Fruit fly (Drosophila melanogaster) whole organism, pupa: ENCODE data around the gene geko.

Experiments
- CG10348 ChIP-seq: fragments of 200-800 bp; sonication (Bioruptor generic); IDR thresholded peaks from 2 replicates; pipeline ENCODE4 v1.3.6; 2022; ENCODE audit warnings: missing biosample characterization, missing genetic modification characterization
- CG12605 ChIP-seq: fragments of 200-800 bp; sonication (Bioruptor generic); IDR thresholded peaks from 2 replicates; pipeline ENCODE4 v1.3.6; 2022; ENCODE audit warnings: missing biosample characterization, missing genetic modification characterization
- CG13204 ChIP-seq: fragments of 200-800 bp; sonication (Bioruptor generic); optimal IDR thresholded peaks from 2 replicates; lab custom pipeline; 2018; ENCODE audit warnings: missing biosample characterization, mild to moderate bottlenecking, missing genetic modification characterization, moderate library complexity
- CG14655 ChIP-seq: fragments of 200-800 bp; sonication (Bioruptor generic); optimal IDR thresholded peaks from 3 replicates; lab custom pipeline; 2017; ENCODE audit warnings: mild to moderate bottlenecking, missing biosample characterization, missing genetic modification reagents, missing genetic modification characterization
- CG15710 ChIP-seq: fragments of 200-800 bp; sonication (Bioruptor generic); optimal IDR thresholded peaks from 2 replicates; lab custom pipeline; 2018; ENCODE audit warnings: missing biosample characterization, mild to moderate bottlenecking, missing genetic modification characterization, moderate library complexity
- CG17806 ChIP-seq: fragments of 200-800 bp; sonication (Bioruptor generic); optimal IDR thresholded peaks from 2 replicates; lab custom pipeline; 2018; ENCODE audit warnings: missing biosample characterization, mild to moderate bottlenecking, missing genetic modification characterization, moderate library complexity
- CG32121 ChIP-seq: fragments of 200-800 bp; sonication (Bioruptor generic); IDR thresholded peaks from 2 replicates; pipeline ENCODE4 v1.3.6; 2022; ENCODE audit warnings: missing biosample characterization, missing genetic modification characterization
- CG34367 ChIP-seq: fragments of 200-800 bp; sonication (Bioruptor generic); optimal IDR thresholded peaks from 2 replicates; lab custom pipeline; 2018; ENCODE audit warnings: missing biosample characterization, mild to moderate bottlenecking, missing genetic modification characterization
- CG4496 ChIP-seq: fragments of 200-800 bp; sonication (Bioruptor generic); IDR thresholded peaks from 3 replicates; pipeline ENCODE4 v1.3.6; 2022; ENCODE audit warnings: missing biosample characterization, missing genetic modification characterization
- CG8159 ChIP-seq: fragments of 200-800 bp; sonication (Bioruptor generic); optimal IDR thresholded peaks from 3 replicates; lab custom pipeline; 2018; ENCODE audit warnings: missing biosample characterization, mild to moderate bottlenecking, missing genetic modification characterization, moderate library complexity
- CG8301 ChIP-seq: fragments of 200-800 bp; sonication (Bioruptor generic); optimal IDR thresholded peaks from 2 replicates; lab custom pipeline; 2018; ENCODE audit warnings: missing biosample characterization, mild to moderate bottlenecking, missing genetic modification characterization
- CG9948 ChIP-seq: fragments of 200-800 bp; sonication (Bioruptor generic); optimal IDR thresholded peaks from 2 replicates; lab custom pipeline; 2018; ENCODE audit warnings: missing biosample characterization, mild to moderate bottlenecking, missing genetic modification characterization, moderate library complexity
- EcR ChIP-seq: fragments of 200-800 bp; sonication (Bioruptor generic); optimal IDR thresholded peaks from 3 replicates; lab custom pipeline; 2019; ENCODE audit warnings: missing biosample characterization, missing genetic modification characterization, mild to moderate bottlenecking, moderate library complexity, missing genetic modification reagents
- Ets98B ChIP-seq: fragments of 200-800 bp; sonication (Bioruptor generic); IDR thresholded peaks from 2 replicates; pipeline ENCODE4 v1.3.6; 2022; ENCODE audit warnings: missing biosample characterization, missing genetic modification characterization
- Pif1A ChIP-seq: fragments of 200-800 bp; sonication (Bioruptor generic); optimal IDR thresholded peaks from 3 replicates; lab custom pipeline; 2016; ENCODE audit warnings: missing biosample characterization, missing genetic modification characterization
- Pif1B ChIP-seq: fragments of 200-800 bp; sonication (Bioruptor generic); optimal IDR thresholded peaks from 3 replicates; lab custom pipeline; 2016; ENCODE audit warnings: missing biosample characterization, missing genetic modification characterization
- Snoo ChIP-seq: fragments of 200-800 bp; sonication (Bioruptor generic); optimal IDR thresholded peaks from 3 replicates; lab custom pipeline; 2017; ENCODE audit warnings: missing biosample characterization, mild to moderate bottlenecking, missing genetic modification characterization, inconsistent platforms
- fd96Ca ChIP-seq: fragments of 200-800 bp; sonication (Bioruptor generic); IDR thresholded peaks from 3 replicates; pipeline ENCODE4 v1.3.6; 2022; ENCODE audit warnings: missing biosample characterization, missing genetic modification characterization
- gl ChIP-seq: fragments of 200-800 bp; sonication (Bioruptor generic); optimal IDR thresholded peaks from 2 replicates; lab custom pipeline; 2018; ENCODE audit warnings: missing biosample characterization, mild to moderate bottlenecking, missing genetic modification characterization
- rn ChIP-seq: fragments of 200-800 bp; sonication (Bioruptor generic); IDR thresholded peaks from 2 replicates; pipeline ENCODE4 v1.3.6; 2022; ENCODE audit warnings: missing biosample characterization, missing genetic modification characterization

geko gene

dm6 chr3L:18121889-18122288, 17.3 kb upstream of the geko start, which contains the start of gene CG42853:
TSS of gene CG42853 (minus strand) at chr3L:18121989.
- no peak for TF ChIP-seq CG32121 (GFP tag; lab: Robert Waterston, UW)

dm6 chr3L:18124138-18124537, 15.1 kb upstream of the geko start:
- TF ChIP-seq Pif1B (GFP tag; lab: Kevin White, UChicago): no peak
- TF ChIP-seq Pif1A: no peak
- TF ChIP-seq CG14655 (GFP tag; lab: Kevin White, UChicago): no peak
- no peak for TF ChIP-seq CG10348 (GFP tag; lab: Robert Waterston, UW)
- no peak for TF ChIP-seq CG34367 (tag; lab: Kevin White, UChicago)
- no peak for TF ChIP-seq CG13204 (GFP tag; lab: Kevin White, UChicago)
- TF ChIP-seq CG9948 (tag; lab: Kevin White, UChicago): no peak
- TF ChIP-seq Ets98B (GFP tag; lab: Robert Waterston, UW): no peak
- no peak for TF ChIP-seq Snoo (tag; lab: Kevin White, UChicago)
- no peak for TF ChIP-seq CG17806 (tag; lab: Kevin White, UChicago)

dm6 chr3L:18132589-18132988, 6.6 kb upstream of the geko start, which contains the start of gene Cyp312a1:
TSS of gene Cyp312a1 (minus strand) at chr3L:18132689.
- TF ChIP-seq fd96Ca (GFP tag; lab: Robert Waterston, UW): no peak
- no peak for TF ChIP-seq CG8301
- TF ChIP-seq EcR (GFP tag; lab: Kevin White, UChicago): no peak
- no peak for TF ChIP-seq CG9948 (tag; lab: Kevin White, UChicago)
- TF ChIP-seq CG15710 (tag; lab: Kevin White, UChicago): no peak
- TF ChIP-seq CG8159 (tag; lab: Kevin White, UChicago): no peak
- no peak for TF ChIP-seq CG17806 (tag; lab: Kevin White, UChicago)
- no peak for TF ChIP-seq Ets98B (GFP tag; lab: Robert Waterston, UW)
- TF ChIP-seq Pif1B (GFP tag; lab: Kevin White, UChicago): no peak
- no peak for TF ChIP-seq rn (GFP tag; lab: Robert Waterston, UW)
- TF ChIP-seq gl: no peak

- no peak for TF ChIP-seq Ets98B (GFP tag; lab: Robert Waterston, UW)
- peak; percentile 41 for TF ChIP-seq CG17806 (tag; lab: Kevin White, UChicago)
- peak; percentile 12 for TF ChIP-seq CG34367 (tag; lab: Kevin White, UChicago)
- TF ChIP-seq CG32121 (GFP tag; lab: Robert Waterston, UW): no peak
- peak; percentile 49 for TF ChIP-seq Pif1B (GFP tag; lab: Kevin White, UChicago)
- TF ChIP-seq CG9948 (tag; lab: Kevin White, UChicago): peak; percentile 22
- no peak for TF ChIP-seq rn (GFP tag; lab: Robert Waterston, UW)
- TF ChIP-seq CG14655 (GFP tag; lab: Kevin White, UChicago): peak; percentile 22
- peak; percentile 55 for TF ChIP-seq Snoo (tag; lab: Kevin White, UChicago)
- peak; percentile 59 for TF ChIP-seq CG8159 (tag; lab: Kevin White, UChicago)
- peak; percentile 21 for TF ChIP-seq EcR (GFP tag; lab: Kevin White, UChicago)
- TF ChIP-seq CG10348 (GFP tag; lab: Robert Waterston, UW): 0 out of 2 replicates have a peak, but pooled peaks have one; percentile 7
- peak; percentile 31 for TF ChIP-seq Pif1A
- no peak for TF ChIP-seq CG12605 (GFP tag; lab: Robert Waterston, UW)
- TF ChIP-seq CG15710 (tag; lab: Kevin White, UChicago): peak; percentile 43
Measured at dm6 chr3L:18137197-18137596, 2.0 kb upstream of the geko start.

dm6 chr3L:18138280-18138679, 922 bp upstream of the geko start:
- TF ChIP-seq Snoo (tag; lab: Kevin White, UChicago) (no peak), CG8159 (tag; lab: Kevin White, UChicago) (no peak), gl (no peak), rn (GFP tag; lab: Robert Waterston, UW) (no peak), CG14655 (GFP tag; lab: Kevin White, UChicago) (no peak), Pif1B (GFP tag; lab: Kevin White, UChicago) (no peak)

- TF ChIP-seq CG32121 (GFP tag; lab: Robert Waterston, UW): no peak
- TF ChIP-seq Snoo (tag; lab: Kevin White, UChicago): no peak
- no peak for TF ChIP-seq CG8301
- TF ChIP-seq CG12605 (GFP tag; lab: Robert Waterston, UW): no peak
- TF ChIP-seq fd96Ca (GFP tag; lab: Robert Waterston, UW): no peak
- no peak for TF ChIP-seq CG4496 (GFP tag; lab: Robert Waterston, UW)
Measured at dm6 chr3L:18142969-18143368, 3.8 kb downstream of the geko start.

dm6 chr3L:18144620-18145019, 5.4 kb downstream of the geko start:
- TF ChIP-seq CG10348 (GFP tag; lab: Robert Waterston, UW) (no peak), CG34367 (tag; lab: Kevin White, UChicago) (no peak), CG12605 (GFP tag; lab: Robert Waterston, UW) (no peak), Ets98B (GFP tag; lab: Robert Waterston, UW) (no peak), EcR (GFP tag; lab: Kevin White, UChicago) (no peak), CG17806 (tag; lab: Kevin White, UChicago) (no peak), fd96Ca (GFP tag; lab: Robert Waterston, UW) (no peak), CG32121 (GFP tag; lab: Robert Waterston, UW) (no peak)
